Fruit fly (Drosophila melanogaster) whole organism, embryonic: Measurements from ENCODE around the gene CG34267.

ENCODE experiments used
- BtbVII ChIP-seq: fragments of 200-800 bp; sonication (Bioruptor generic); optimal IDR thresholded peaks from 3 replicates; lab custom pipeline; 2017; ENCODE audit warnings: missing biosample characterization, mild to moderate bottlenecking, missing genetic modification characterization
- CG12219 ChIP-seq: fragments of 200-800 bp; sonication (Bioruptor generic); optimal IDR thresholded peaks from 3 replicates; lab custom pipeline; 2018; ENCODE audit warnings: missing biosample characterization, mild to moderate bottlenecking, missing genetic modification characterization
- CG12942 ChIP-seq: fragments of 200-800 bp; sonication (Bioruptor generic); optimal IDR thresholded peaks from 3 replicates; lab custom pipeline; 2016; ENCODE audit warnings: missing biosample characterization, missing genetic modification characterization
- CG13123 ChIP-seq: fragments of 200-800 bp; sonication (Bioruptor generic); optimal IDR thresholded peaks from 2 replicates; lab custom pipeline; 2016; ENCODE audit warnings: missing biosample characterization, missing genetic modification characterization
- CG13287 ChIP-seq: fragments of 200-800 bp; sonication (Bioruptor generic); IDR thresholded peaks from 2 replicates; pipeline ENCODE4 v1.3.6; 2022; ENCODE audit warnings: missing biosample characterization, missing genetic modification characterization; ENCODE audit not compliant: partially characterized antibody
- CG15479 ChIP-seq: fragments of 200-800 bp; sonication (Bioruptor generic); optimal IDR thresholded peaks from 3 replicates; lab custom pipeline; 2019; ENCODE audit warnings: missing biosample characterization, mild to moderate bottlenecking, missing genetic modification characterization, moderate library complexity
- CG15696 ChIP-seq: fragments of 200-800 bp; sonication (Bioruptor generic); optimal IDR thresholded peaks from 2 replicates; lab custom pipeline; 2019; ENCODE audit warnings: missing biosample characterization, mild to moderate bottlenecking, missing genetic modification characterization, moderate library complexity
- CG17568 ChIP-seq: fragments of 200-800 bp; sonication (Bioruptor generic); optimal IDR thresholded peaks from 2 replicates; lab custom pipeline; 2018; ENCODE audit warnings: missing biosample characterization, mild to moderate bottlenecking, missing genetic modification characterization, moderate library complexity
- CG17829 ChIP-seq: fragments of 200-800 bp; optimal IDR thresholded peaks from 2 replicates; lab custom pipeline; 2019; ENCODE audit warnings: missing biosample characterization, mild to moderate bottlenecking, missing genetic modification characterization, moderate library complexity
- CG18262 ChIP-seq: fragments of 200-800 bp; optimal IDR thresholded peaks from 3 replicates; lab custom pipeline; 2019; ENCODE audit warnings: missing biosample characterization, mild to moderate bottlenecking, missing genetic modification characterization, moderate library complexity
- CG2678 ChIP-seq: fragments of 200-800 bp; sonication (Bioruptor generic); optimal IDR thresholded peaks from 3 replicates; lab custom pipeline; 2019; ENCODE audit warnings: missing biosample characterization, mild to moderate bottlenecking, missing genetic modification characterization, moderate library complexity
- CG30403 ChIP-seq: fragments of 200-800 bp; sonication (Bioruptor generic); optimal IDR thresholded peaks from 3 replicates; lab custom pipeline; 2016; ENCODE audit warnings: missing biosample characterization, missing genetic modification characterization
- CG32767 ChIP-seq: fragments of 200-800 bp; sonication (Bioruptor generic); IDR thresholded peaks from 2 replicates; pipeline ENCODE4 v1.3.6; 2022; ENCODE audit warnings: missing biosample characterization, missing genetic modification characterization
- CG3281 ChIP-seq: fragments of 200-800 bp; sonication (Bioruptor generic); optimal IDR thresholded peaks from 3 replicates; lab custom pipeline; 2017; ENCODE audit warnings: missing biosample characterization, mild to moderate bottlenecking, missing genetic modification characterization
- CG33557 ChIP-seq: fragments of 200-800 bp; sonication (Bioruptor generic); optimal IDR thresholded peaks from 2 replicates; lab custom pipeline; 2019; ENCODE audit warnings: missing biosample characterization, mild to moderate bottlenecking, missing genetic modification characterization, moderate library complexity
- CG34224 ChIP-seq: fragments of 200-800 bp; sonication (Bioruptor generic); IDR thresholded peaks from 3 replicates; pipeline ENCODE4 v1.3.6; 2022; ENCODE audit warnings: missing biosample characterization, missing genetic modification characterization; ENCODE audit not compliant: partially characterized antibody
- CG34422 ChIP-seq: fragments of 200-800 bp; sonication (Bioruptor generic); IDR thresholded peaks from 3 replicates; pipeline ENCODE4 v1.3.6; 2022; ENCODE audit warnings: missing biosample characterization, missing genetic modification characterization
- CG5180 ChIP-seq: fragments of 200-800 bp; sonication (Bioruptor generic); optimal IDR thresholded peaks from 3 replicates; lab custom pipeline; 2017; ENCODE audit warnings: missing biosample characterization, missing genetic modification characterization, mild to moderate bottlenecking, moderate library complexity, missing genetic modification reagents
- CG9609 ChIP-seq: fragments of 200-800 bp; sonication (Bioruptor generic); optimal IDR thresholded peaks from 3 replicates; lab custom pipeline; 2016; ENCODE audit warnings: missing biosample characterization, missing genetic modification characterization
- CkIIα-i1 ChIP-seq: fragments of 200-800 bp; sonication (Bioruptor generic); IDR thresholded peaks from 2 replicates; pipeline ENCODE4 v1.3.6; 2022; ENCODE audit warnings: missing biosample characterization, missing genetic modification characterization
- Deaf1 ChIP-seq: fragments of 200-800 bp; optimal IDR thresholded peaks from 3 replicates; lab custom pipeline; 2019; ENCODE audit warnings: missing biosample characterization, mild to moderate bottlenecking, missing genetic modification characterization, moderate library complexity
- Doc2 ChIP-seq: fragments of 200-800 bp; sonication (Bioruptor generic); IDR thresholded peaks from 2 replicates; pipeline ENCODE4 v1.3.6; 2022; ENCODE audit warnings: missing biosample characterization, missing genetic modification characterization
- Dp ChIP-seq: fragments of 200-800 bp; sonication (Bioruptor generic); optimal IDR thresholded peaks from 2 replicates; lab custom pipeline; 2018; ENCODE audit warnings: missing biosample characterization, mild to moderate bottlenecking, missing genetic modification characterization, moderate library complexity
- Jarid2 ChIP-seq: fragments of 200-800 bp; sonication (Bioruptor generic); optimal IDR thresholded peaks from 3 replicates; lab custom pipeline; 2017; ENCODE audit warnings: mild to moderate bottlenecking, missing biosample characterization, missing genetic modification reagents, missing genetic modification characterization
- Med ChIP-seq: fragments of 200-800 bp; sonication (Bioruptor generic); peaks from one replicate; lab custom pipeline; 2016; ENCODE audit warnings: missing biosample characterization, missing genetic modification characterization, mild to moderate bottlenecking, inconsistent platforms, moderate library complexity
- Nf-YA ChIP-seq: fragments of 200-800 bp; sonication (Bioruptor generic); IDR thresholded peaks from 2 replicates; pipeline ENCODE4 v1.3.6; 2022; ENCODE audit warnings: missing biosample characterization, missing genetic modification characterization
- NfI ChIP-seq: fragments of 200-800 bp; sonication (Bioruptor generic); optimal IDR thresholded peaks from 3 replicates; lab custom pipeline; 2018; ENCODE audit warnings: missing biosample characterization, mild to moderate bottlenecking, missing genetic modification characterization, moderate library complexity
- Sry-δ ChIP-seq: fragments of 200-800 bp; sonication (Bioruptor generic); optimal IDR thresholded peaks from 2 replicates; lab custom pipeline; 2016; ENCODE audit warnings: missing biosample characterization, missing genetic modification characterization
- Stat92E ChIP-seq, 3 experiments: fragments of >200 bp in 2 of 3; fragments of 200-800 bp in 1 of 3; sonication (Bioruptor generic) in 1 of 3; optimal IDR thresholded peaks; 2 replicates each; lab custom pipeline; 2017 to 2019; ENCODE audit warnings: missing biosample characterization in 3 of 3, missing genetic modification characterization in 3 of 3, mild to moderate bottlenecking in 1 of 3, moderate library complexity in 1 of 3
- amos ChIP-seq: fragments of 200-800 bp; sonication (Bioruptor generic); IDR thresholded peaks from 2 replicates; pipeline ENCODE4 v1.3.6; 2022; ENCODE audit warnings: missing biosample characterization, missing genetic modification characterization; ENCODE audit not compliant: partially characterized antibody
- ara ChIP-seq: fragments of 200-800 bp; sonication (Bioruptor generic); IDR thresholded peaks from 2 replicates; pipeline ENCODE4 v1.3.6; 2022; ENCODE audit warnings: missing biosample characterization, missing genetic modification characterization
- bowl ChIP-seq: fragments of 200-800 bp; sonication (Bioruptor generic); IDR thresholded peaks from 2 replicates; pipeline ENCODE4 v1.3.6; 2022; ENCODE audit warnings: missing biosample characterization, missing genetic modification characterization
- chm ChIP-seq: fragments of 200-800 bp; sonication (Bioruptor generic); IDR thresholded peaks from 2 replicates; pipeline ENCODE4 v1.3.6; 2022; ENCODE audit warnings: missing biosample characterization, missing genetic modification characterization
- grn ChIP-seq: fragments of 200-800 bp; sonication (Bioruptor generic); optimal IDR thresholded peaks from 3 replicates; lab custom pipeline; 2017; ENCODE audit warnings: missing biosample characterization, missing genetic modification characterization
- gro ChIP-seq: fragments of 200-800 bp; sonication (Bioruptor generic); optimal IDR thresholded peaks from 2 replicates; lab custom pipeline; 2016; ENCODE audit warnings: missing biosample characterization, missing genetic modification characterization
- kah ChIP-seq: fragments of 200-800 bp; sonication (Bioruptor generic); optimal IDR thresholded peaks from 2 replicates; lab custom pipeline; 2018; ENCODE audit warnings: missing biosample characterization, mild to moderate bottlenecking, missing genetic modification characterization
- kni ChIP-seq: fragments of 200-800 bp; sonication (Bioruptor generic); optimal IDR thresholded peaks from 3 replicates; lab custom pipeline; 2017; ENCODE audit warnings: mild to moderate bottlenecking, missing biosample characterization, missing genetic modification reagents, missing genetic modification characterization
- lab ChIP-seq: fragments of 200-800 bp; sonication (Bioruptor generic); optimal IDR thresholded peaks from 3 replicates; lab custom pipeline; 2017; ENCODE audit warnings: missing biosample characterization, missing genetic modification characterization, mild to moderate bottlenecking, moderate library complexity, missing genetic modification reagents
- pan ChIP-seq, 4 experiments: fragments of >200 bp in 3 of 4; fragments of 200-800 bp in 1 of 4; sonication (Bioruptor generic) in 1 of 4; optimal IDR thresholded peaks in 3 of 4; IDR thresholded peaks in 1 of 4; 2 replicates each; pipeline versions ENCODE4 v1.3.6 to Lab custom; 2017 to 2022; ENCODE audit warnings: missing biosample characterization in 2 of 4, missing genetic modification characterization in 2 of 4, mixed read lengths in 1 of 4
- pita ChIP-seq: fragments of 200-800 bp; sonication (Bioruptor generic); optimal IDR thresholded peaks from 2 replicates; lab custom pipeline; 2017; ENCODE audit warnings: missing biosample characterization, mild to moderate bottlenecking, missing genetic modification characterization
- psq ChIP-seq: fragments of 200-800 bp; sonication (Bioruptor generic); optimal IDR thresholded peaks from 2 replicates; lab custom pipeline; 2017; ENCODE audit warnings: missing biosample characterization, missing genetic modification characterization
- ro ChIP-seq: fragments of 200-800 bp; sonication (Bioruptor generic); IDR thresholded peaks from 2 replicates; pipeline ENCODE4 v1.3.6; 2022; ENCODE audit warnings: missing biosample characterization, missing genetic modification characterization
- sens ChIP-seq: fragments of 200-800 bp; sonication (Bioruptor generic); peaks from one replicate; lab custom pipeline; 2016; ENCODE audit warnings: missing biosample characterization, missing genetic modification characterization
- sob ChIP-seq: fragments of 200-800 bp; sonication (Bioruptor generic); IDR thresholded peaks from 2 replicates; pipeline ENCODE4 v1.3.6; 2022; ENCODE audit warnings: missing biosample characterization, missing genetic modification characterization
- ssp ChIP-seq: fragments of 200-800 bp; sonication (Bioruptor generic); IDR thresholded peaks from 2 replicates; pipeline ENCODE4 v1.3.6; 2022; ENCODE audit warnings: missing biosample characterization, missing genetic modification characterization
- sug ChIP-seq: fragments of 200-800 bp; optimal IDR thresholded peaks from 2 replicates; lab custom pipeline; 2019; ENCODE audit warnings: missing biosample characterization, mild to moderate bottlenecking, missing genetic modification characterization, moderate library complexity
- zen2 ChIP-seq: fragments of 200-800 bp; sonication (Bioruptor generic); IDR thresholded peaks from 3 replicates; pipeline ENCODE4 v1.3.6; 2022; ENCODE audit warnings: missing biosample characterization, missing genetic modification characterization; ENCODE audit not compliant: partially characterized antibody

Gene CG34267

dm6 chr3L:489922-490807 lies 10.1 kb downstream of the CG34267 start (continued):
- peak; percentile 7 for TF ChIP-seq CG15696 (tag; lab: Kevin White, UChicago)
- peak; percentile 14 for TF ChIP-seq lab
- 0 out of 3 replicates have a peak, but pooled peaks have one; percentile 39 for TF ChIP-seq CG34422 (GFP tag; lab: Robert Waterston, UW)
- TF ChIP-seq pita (GFP tag; lab: Kevin White, UChicago), result peak; percentile 4
- TF ChIP-seq Jarid2 (GFP tag; lab: Kevin White, UChicago), result peak; percentile 98
- no peak for TF ChIP-seq Doc2 (GFP tag; lab: Robert Waterston, UW)
- peak; percentile 88 for TF ChIP-seq chm
- peak; percentile 53; the same call in 1 of the 2 replicates for TF ChIP-seq bowl (GFP tag; lab: Robert Waterston, UW)
- no peak for TF ChIP-seq CG9609
- no peak; the same call in 1 of the 2 replicates for TF ChIP-seq CG13287 (GFP tag; lab: Robert Waterston, UW)
- TF ChIP-seq Nf-YA (GFP tag; lab: Robert Waterston, UW), result no peak
- peak in 1 of 3 experiments; percentile 59 for TF ChIP-seq Stat92E (GFP tag; optimal IDR thresholded peaks at IDR 0.05; lab: Kevin White, UChicago)
- TF ChIP-seq CG17829, result peak; percentile 27
- TF ChIP-seq sens (GFP tag; lab: Kevin White, UChicago), result peak; percentile 83
- TF ChIP-seq ssp (GFP tag; lab: Robert Waterston, UW), result no peak
- no peak for TF ChIP-seq pan (optimal IDR thresholded peaks at IDR 0.05; lab: Kevin White, UChicago)
- no peak for TF ChIP-seq pan (GFP tag; optimal IDR thresholded peaks at IDR 0.05 in 1 of 2, IDR thresholded peaks at IDR 0.05 in 1 of 2)
- no peak for TF ChIP-seq CG32767 (GFP tag; lab: Robert Waterston, UW)
- no peak for TF ChIP-seq CG17568 (GFP tag; lab: Kevin White, UChicago)
- no peak for TF ChIP-seq CG12942
- TF ChIP-seq Med (GFP tag; lab: Kevin White, UChicago), result peak; percentile 46
- TF ChIP-seq Deaf1, result peak; percentile 72
- TF ChIP-seq CG12219 (GFP tag; lab: Kevin White, UChicago), result no peak
- TF ChIP-seq NfI (GFP tag; lab: Kevin White, UChicago), result peak; percentile 7
- TF ChIP-seq CG13123 (GFP tag; lab: Kevin White, UChicago), result no peak
- peak; percentile 8 for TF ChIP-seq gro (GFP tag; lab: Kevin White, UChicago)
- no peak for TF ChIP-seq zen2
- TF ChIP-seq BtbVII, result peak; percentile 39
- 0 out of 2 replicates have a peak, but pooled peaks have one; percentile 17 for TF ChIP-seq sob (GFP tag; lab: Robert Waterston, UW)
- peak; percentile 48 for TF ChIP-seq CG5180 (GFP tag; lab: Kevin White, UChicago)
- peak; percentile 6 for TF ChIP-seq CG2678 (tag; lab: Kevin White, UChicago)
- TF ChIP-seq kah (GFP tag; lab: Kevin White, UChicago), result peak; percentile 37
- TF ChIP-seq grn (GFP tag; lab: Kevin White, UChicago), result no peak
- TF ChIP-seq CG15479, result peak; percentile 70
- peak; percentile 25 for TF ChIP-seq sug (tag; lab: Kevin White, UChicago)
- TF ChIP-seq Sry-δ, result no peak
- no peak for TF ChIP-seq ro (GFP tag; lab: Robert Waterston, UW)
- TF ChIP-seq kni (GFP tag; lab: Kevin White, UChicago), result peak; percentile 68
- peak; percentile 38; the same call in 1 of the 2 replicates for TF ChIP-seq amos (GFP tag; lab: Robert Waterston, UW)
- TF ChIP-seq CG18262 (tag; lab: Kevin White, UChicago), result peak; percentile 7
- peak; percentile 13 for TF ChIP-seq CG3281 (GFP tag; lab: Kevin White, UChicago)
- no peak for TF ChIP-seq CG33557
- no peak for TF ChIP-seq Dp
- no peak for TF ChIP-seq CG30403 (GFP tag; lab: Kevin White, UChicago)
- TF ChIP-seq ara (GFP tag; lab: Robert Waterston, UW), result 0 out of 2 replicates have a peak, but pooled peaks have one; percentile 22
- no peak for TF ChIP-seq CkIIα-i1
- peak; percentile 42 for TF ChIP-seq psq (GFP tag; lab: Kevin White, UChicago)
- no peak; the same call in 2 of the 3 replicates for TF ChIP-seq CG34224 (GFP tag; lab: Robert Waterston, UW)
